Worm (Caenorhabditis elegans) whole organism, L2 larva: Measurements from ENCODE around the gene trim-21.

Experiments
- C34F6.9 ChIP-seq: fragments of 150-350 bp; optimal IDR thresholded peaks from 2 replicates; lab custom pipeline; 2014; ENCODE audit warnings: missing biosample characterization, missing genetic modification characterization
- R02D3.7 ChIP-seq: fragments of 150-350 bp; optimal IDR thresholded peaks from 2 replicates; lab custom pipeline; 2014; ENCODE audit warnings: missing biosample characterization, missing genetic modification characterization
- alr-1 ChIP-seq: fragments of 150-350 bp; optimal IDR thresholded peaks from 2 replicates; lab custom pipeline; 2014; ENCODE audit warnings: missing biosample characterization, missing genetic modification characterization
- aly-2 ChIP-seq: fragments of 150-350 bp; optimal IDR thresholded peaks from 2 replicates; lab custom pipeline; 2014; ENCODE audit warnings: missing biosample characterization, missing genetic modification characterization
- blmp-1 ChIP-seq: sonication (generic microtip); optimal IDR thresholded peaks from 2 replicates; lab custom pipeline; 2017; ENCODE audit warnings: missing genetic modification characterization, mild to moderate bottlenecking, missing compliant biosample characterization, antibody characterized with exemption, moderate library complexity; ENCODE audit not compliant: insufficient read depth
- ceh-82 ChIP-seq: fragments of 150-350 bp; optimal IDR thresholded peaks from 2 replicates; lab custom pipeline; 2014; ENCODE audit warnings: missing biosample characterization, missing genetic modification characterization
- crh-2 ChIP-seq: sonication (generic microtip); optimal IDR thresholded peaks from 2 replicates; lab custom pipeline; 2017; ENCODE audit warnings: missing biosample characterization, missing genetic modification characterization
- egl-27 ChIP-seq: sonication (generic microtip); optimal IDR thresholded peaks from 3 replicates; lab custom pipeline; 2017; ENCODE audit warnings: missing biosample characterization, missing genetic modification reagents, missing genetic modification characterization
- elt-1 ChIP-seq: fragments of 150-350 bp; optimal IDR thresholded peaks from 2 replicates; lab custom pipeline; 2014; ENCODE audit warnings: missing biosample characterization, missing genetic modification characterization
- fos-1 ChIP-seq: fragments of 150-350 bp; optimal IDR thresholded peaks from 2 replicates; lab custom pipeline; 2014; ENCODE audit warnings: missing biosample characterization, missing genetic modification characterization
- gmeb-1 ChIP-seq: fragments of 150-350 bp; optimal IDR thresholded peaks from 2 replicates; lab custom pipeline; 2014; ENCODE audit warnings: missing biosample characterization, missing genetic modification characterization
- lin-11 ChIP-seq: fragments of 150-350 bp; sonication (generic microtip); optimal IDR thresholded peaks from 2 replicates; lab custom pipeline; 2014; ENCODE audit warnings: missing biosample characterization, missing genetic modification characterization, inconsistent platforms, mixed read lengths
- lin-39 ChIP-seq: fragments of 150-350 bp; optimal IDR thresholded peaks from 2 replicates; lab custom pipeline; 2014; ENCODE audit warnings: missing biosample characterization, missing genetic modification reagents, missing genetic modification characterization
- lsy-2 ChIP-seq, 2 experiments: fragments of 150-350 bp in 1 of 2; sonication (generic microtip) in 1 of 2; optimal IDR thresholded peaks; 2 replicates each; lab custom pipeline; 2014 to 2017; ENCODE audit warnings: missing biosample characterization in 2 of 2, missing genetic modification characterization in 2 of 2
- mab-5 ChIP-seq: fragments of 150-350 bp; optimal IDR thresholded peaks from 2 replicates; lab custom pipeline; 2014; ENCODE audit warnings: missing biosample characterization, missing genetic modification characterization
- nhr-10 ChIP-seq: sonication (generic microtip); optimal IDR thresholded peaks from 2 replicates; lab custom pipeline; 2017; ENCODE audit warnings: missing biosample characterization, missing genetic modification characterization
- nhr-11 ChIP-seq: fragments of 150-350 bp; optimal IDR thresholded peaks from 2 replicates; lab custom pipeline; 2014; ENCODE audit warnings: missing biosample characterization, missing genetic modification characterization
- nhr-21 ChIP-seq: fragments of 150-350 bp; optimal IDR thresholded peaks from 2 replicates; lab custom pipeline; 2014; ENCODE audit warnings: missing biosample characterization, missing genetic modification characterization
- nhr-25 ChIP-seq: fragments of 150-350 bp; sonication (generic microtip); optimal IDR thresholded peaks from 3 replicates; lab custom pipeline; 2014; ENCODE audit warnings: missing biosample characterization, missing genetic modification characterization
- nhr-6 ChIP-seq: fragments of 150-350 bp; optimal IDR thresholded peaks from 2 replicates; lab custom pipeline; 2014; ENCODE audit warnings: missing biosample characterization, missing genetic modification characterization
- nhr-77 ChIP-seq: fragments of 150-350 bp; optimal IDR thresholded peaks from 2 replicates; lab custom pipeline; 2014; ENCODE audit warnings: missing biosample characterization, missing genetic modification characterization
- sem-4 ChIP-seq: fragments of 150-350 bp; optimal IDR thresholded peaks from 2 replicates; lab custom pipeline; 2014; ENCODE audit warnings: missing biosample characterization, missing genetic modification reagents, missing genetic modification characterization
- skn-1 ChIP-seq: sonication (generic microtip); optimal IDR thresholded peaks from 2 replicates; lab custom pipeline; 2017; ENCODE audit warnings: missing biosample characterization, missing genetic modification characterization
- sma-3 ChIP-seq: sonication (generic microtip); optimal IDR thresholded peaks from 2 replicates; lab custom pipeline; 2016; ENCODE audit warnings: missing genetic modification reagents, missing genetic modification characterization, missing compliant biosample characterization
- sma-9 ChIP-seq, 2 experiments: fragments of 150-350 bp in 1 of 2; sonication (generic microtip) in 1 of 2; optimal IDR thresholded peaks; 2 replicates each; lab custom pipeline; 2014 to 2016; ENCODE audit warnings: missing genetic modification characterization in 2 of 2, mild to moderate bottlenecking in 1 of 2, missing biosample characterization in 1 of 2, missing compliant biosample characterization in 1 of 2, missing genetic modification reagents in 1 of 2, moderate library complexity in 1 of 2
- snpc-4 ChIP-seq: fragments of 150-350 bp; optimal IDR thresholded peaks from 2 replicates; lab custom pipeline; 2014; ENCODE audit warnings: missing biosample characterization, missing genetic modification characterization
- unc-39 ChIP-seq: fragments of 150-350 bp; optimal IDR thresholded peaks from 2 replicates; lab custom pipeline; 2014; ENCODE audit warnings: missing biosample characterization, missing genetic modification characterization
- unc-55 ChIP-seq: fragments of 150-350 bp; sonication (generic microtip); optimal IDR thresholded peaks from 3 replicates; lab custom pipeline; 2014; ENCODE audit warnings: missing biosample characterization, missing genetic modification reagents, missing genetic modification characterization
- unc-62 ChIP-seq: fragments of 150-350 bp; optimal IDR thresholded peaks from 2 replicates; lab custom pipeline; 2014; ENCODE audit warnings: missing biosample characterization, missing genetic modification reagents, missing genetic modification characterization
- ztf-1 ChIP-seq: fragments of 200-800 bp; sonication (Bioruptor generic); conservative IDR thresholded peaks from 2 replicates; pipeline ENCODE4 v1.3.6; 2022; ENCODE audit warnings: missing genetic modification characterization, missing compliant biosample characterization
- ztf-11 ChIP-seq: sonication (generic microtip); optimal IDR thresholded peaks from 2 replicates; lab custom pipeline; 2017; ENCODE audit warnings: missing biosample characterization, missing genetic modification characterization
- ztf-4 ChIP-seq: fragments of 150-350 bp; optimal IDR thresholded peaks from 2 replicates; lab custom pipeline; 2014; ENCODE audit warnings: missing biosample characterization, missing genetic modification characterization

The trim-21 gene

DNA sequence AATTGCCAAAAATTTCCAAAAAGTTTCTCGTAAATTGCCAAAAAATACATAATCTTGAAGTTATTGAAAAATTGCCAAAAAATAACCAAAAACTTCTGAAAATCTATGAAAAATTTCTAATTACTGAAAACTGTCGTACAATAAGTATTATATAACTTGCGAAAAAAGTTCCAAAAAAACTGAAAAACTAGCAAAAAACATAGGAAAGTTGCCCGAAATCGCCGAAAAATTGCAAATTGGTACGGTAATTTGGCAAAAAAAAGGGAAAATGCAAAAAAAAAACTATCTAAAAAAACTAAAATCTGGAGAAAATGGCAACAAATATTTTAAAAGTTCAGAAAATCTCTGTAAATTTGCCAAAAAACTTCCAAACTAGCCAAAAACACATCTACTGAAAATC, 28.9 kb upstream of the trim-21 start, which contains the start of gene enri-1:
enri-1 (minus strand) TSS at position 101 of the 400 bp plus-strand sequence.
- TF ChIP-seq C34F6.9 (tag; lab: Kevin White, UChicago) (no peak), nhr-21 (tag; lab: Kevin White, UChicago) (no peak), nhr-6 (no peak), nhr-25 (tag; lab: Kevin White, UChicago) (no peak), elt-1 (tag; lab: Kevin White, UChicago) (no peak), fos-1 (tag; lab: Kevin White, UChicago) (no peak), gmeb-1 (tag; lab: Kevin White, UChicago) (no peak), ceh-82 (tag; lab: Kevin White, UChicago) (no peak), skn-1 (no peak), nhr-10 (tag; lab: Kevin White, UChicago) (no peak), egl-27 (tag; lab: Kevin White, UChicago) (no peak), unc-62 (GFP tag; lab: Kevin White, UChicago) (no peak)
- TF ChIP-seq, all 48 proteins: peak for 0

DNA sequence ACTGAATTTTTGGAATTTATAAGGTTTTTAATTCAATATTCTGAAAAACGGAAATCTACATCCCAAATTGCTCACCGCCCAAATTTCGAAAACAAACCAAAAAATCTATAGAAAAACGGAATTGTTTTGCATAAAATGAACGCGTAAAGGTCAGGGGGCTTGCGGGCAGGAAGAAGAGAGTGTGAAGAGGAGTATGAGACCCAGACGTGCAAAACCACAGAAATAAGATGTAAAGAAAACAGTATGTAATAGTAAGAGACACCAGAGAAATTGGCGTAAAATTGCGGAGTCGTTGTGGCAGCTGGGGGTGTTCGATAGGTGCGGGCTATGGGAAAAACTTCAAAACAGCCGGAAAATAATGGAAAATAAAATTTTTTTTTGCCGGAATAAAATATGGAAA, 28.3 kb upstream of the trim-21 start:
- TF ChIP-seq lin-11 (no peak), crh-2 (tag; lab: Kevin White, UChicago) (peak; percentile 14), unc-55 (GFP tag; lab: Kevin White, UChicago) (peak; percentile 26), lsy-2 (tag; optimal IDR thresholded peaks at IDR 0.05; lab: Kevin White, UChicago) (peak in 1 of 2 experiments; percentile 38)

DNA sequence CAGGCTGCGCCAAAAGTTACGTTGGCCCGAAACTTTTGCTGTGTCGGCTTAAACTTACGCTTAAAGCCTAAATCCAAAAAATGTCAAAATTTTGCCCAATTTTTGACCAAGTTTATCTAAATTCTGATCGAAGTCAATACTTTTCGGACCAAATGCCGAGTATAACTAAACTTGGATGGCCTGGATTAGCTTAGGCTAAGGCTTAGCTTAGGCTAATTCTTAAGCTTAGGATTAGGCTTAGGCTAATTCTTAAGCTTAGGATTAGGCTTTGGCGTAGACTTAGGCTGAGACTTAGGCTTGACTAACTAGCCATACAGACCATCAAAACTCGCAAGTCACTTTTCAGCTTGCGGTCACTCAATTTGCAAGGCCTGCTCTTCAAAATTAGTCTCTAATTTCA, 23.5 kb upstream of the trim-21 start:
- TF ChIP-seq nhr-6 (no peak), lin-39 (tag; lab: Kevin White, UChicago) (no peak), unc-62 (GFP tag; lab: Kevin White, UChicago) (no peak), ztf-1 (no peak), elt-1 (tag; lab: Kevin White, UChicago) (no peak), blmp-1 (no peak), nhr-25 (tag; lab: Kevin White, UChicago) (no peak), mab-5 (tag; lab: Kevin White, UChicago) (no peak), fos-1 (tag; lab: Kevin White, UChicago) (no peak), alr-1 (tag; lab: Kevin White, UChicago) (no peak), R02D3.7 (no peak), nhr-21 (tag; lab: Kevin White, UChicago) (no peak)
- TF ChIP-seq, all 48 proteins: peak for 0

- TF ChIP-seq nhr-10 (tag; lab: Kevin White, UChicago) (no peak), fos-1 (tag; lab: Kevin White, UChicago) (peak; percentile 60), gmeb-1 (tag; lab: Kevin White, UChicago) (peak; percentile 26)
Measured at ce11 chrII:2335572-2335971, 22.9 kb upstream of the trim-21 start, which contains the start of gene F43C11.7. Gene F43C11.7, plus strand, starts transcription at chrII:2335897.

ce11 chrII:2332220-2332619, 19.6 kb upstream of the trim-21 start, which contains the start of gene F43C11.8:
Gene F43C11.8, plus strand, starts transcription at chrII:2332520.
- TF ChIP-seq lin-11 (no peak), egl-27 (tag; lab: Kevin White, UChicago) (no peak), nhr-11 (tag; lab: Kevin White, UChicago) (no peak), elt-1 (tag; lab: Kevin White, UChicago) (no peak), blmp-1 (no peak), nhr-10 (tag; lab: Kevin White, UChicago) (no peak), fos-1 (tag; lab: Kevin White, UChicago) (peak; percentile 1), sma-3 (GFP tag; lab: Kevin White, UChicago) (no peak)
- TF ChIP-seq, all 48 proteins: peak for 1

DNA sequence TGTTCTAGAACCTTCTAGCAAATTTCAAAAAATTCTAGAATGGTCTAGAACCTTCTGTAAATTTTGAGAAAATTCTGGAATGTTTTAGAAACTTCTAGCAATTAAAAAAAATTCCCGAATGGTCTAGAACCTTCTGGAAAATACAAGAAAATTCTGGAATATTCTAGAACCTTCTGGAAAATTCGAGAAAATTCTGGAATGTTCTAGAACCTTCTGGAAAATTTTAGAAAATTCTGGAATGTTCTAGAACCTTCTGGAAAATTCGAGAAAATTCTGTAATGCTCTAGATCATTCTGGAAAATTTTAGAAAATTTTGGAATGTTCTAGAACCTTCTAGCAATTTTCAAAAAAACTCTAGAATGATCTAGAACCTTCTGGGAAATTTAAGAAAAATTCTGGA, 17.8 kb upstream of the trim-21 start:
- TF ChIP-seq unc-39 (tag; lab: Kevin White, UChicago): no peak
- no peak for TF ChIP-seq nhr-77
- no peak for TF ChIP-seq ztf-4 (tag; lab: Kevin White, UChicago)
- no peak for TF ChIP-seq aly-2
- TF ChIP-seq sem-4 (tag; lab: Kevin White, UChicago): no peak
- TF ChIP-seq C34F6.9 (tag; lab: Kevin White, UChicago): no peak
- no peak for TF ChIP-seq ztf-11 (tag; lab: Kevin White, UChicago)
- TF ChIP-seq sma-9 (GFP tag; optimal IDR thresholded peaks at IDR 0.05; lab: Kevin White, UChicago): no peak
- no peak for TF ChIP-seq sma-9 (tag; optimal IDR thresholded peaks at IDR 0.05; lab: Kevin White, UChicago)
- no peak for TF ChIP-seq snpc-4 (tag; lab: Kevin White, UChicago)
- TF ChIP-seq skn-1: no peak
- TF ChIP-seq, all 48 proteins: peak for 0
